Fruit fly (Drosophila melanogaster): ENCODE measurements around the gene Kcmf1.

Gene Kcmf1

dm6 chr3R:8984602-8985074 is 30.1 kb downstream of the Kcmf1 start, which contains the start of gene CG11970 (continued):
- TF ChIP-seq CG13894 (tag; optimal IDR thresholded peaks at IDR 0.05), result no peak
- no peak for TF ChIP-seq B-H2 (GFP tag; optimal IDR thresholded peaks at IDR 0.05)
- peak; percentile 71 for TF ChIP-seq Dll (GFP tag; IDR thresholded peaks at IDR 0.05; ENCODE audit: partially characterized antibody)
- peak; percentile 29; the same call in 1 of the 2 replicates for TF ChIP-seq CG3847 (GFP tag; IDR thresholded peaks at IDR 0.05)
- TF ChIP-seq CG4617 (GFP tag; optimal IDR thresholded peaks at IDR 0.05; ENCODE audit: borderline replicate concordance), result peak; percentile 69
- no peak for TF ChIP-seq HmgD (GFP tag; optimal IDR thresholded peaks at IDR 0.05)
- TF ChIP-seq Atf6 (GFP tag; IDR thresholded peaks at IDR 0.05), result no peak
- no peak for TF ChIP-seq CG12744 (GFP tag; optimal IDR thresholded peaks at IDR 0.05)
- TF ChIP-seq sens-2 (GFP tag; IDR thresholded peaks at IDR 0.05), result no peak
- TF ChIP-seq CG14710 (tag; optimal IDR thresholded peaks at IDR 0.05), result peak; percentile 55
- TF ChIP-seq CG14965 (GFP tag; optimal IDR thresholded peaks at IDR 0.05; ENCODE audit: borderline replicate concordance), result no peak
- no peak for TF ChIP-seq Oli (tag; optimal IDR thresholded peaks at IDR 0.05)
- peak; percentile 11 for TF ChIP-seq CG8924 (tag; optimal IDR thresholded peaks at IDR 0.05)
- TF ChIP-seq CG30431 (GFP tag; optimal IDR thresholded peaks at IDR 0.05), result no peak
- TF ChIP-seq CG6689 (GFP tag; IDR thresholded peaks at IDR 0.05), result peak; percentile 34; the same call in 1 of the 2 replicates
- peak; percentile 44 for TF ChIP-seq Nf-YC (tag; optimal IDR thresholded peaks at IDR 0.05)
- TF ChIP-seq fd96Cb (tag; optimal IDR thresholded peaks at IDR 0.05), result no peak
- no peak for TF ChIP-seq chinmo (GFP tag; IDR thresholded peaks at IDR 0.05; ENCODE audit: partially characterized antibody)
- TF ChIP-seq Gsc (GFP tag; IDR thresholded peaks at IDR 0.05), result no peak
- TF ChIP-seq ind (GFP tag; optimal IDR thresholded peaks at IDR 0.05), result peak; percentile 55
- TF ChIP-seq CG4730 (GFP tag; IDR thresholded peaks at IDR 0.05), result no peak
- no peak for TF ChIP-seq tna (GFP tag; IDR thresholded peaks at IDR 0.05; ENCODE audit: partially characterized antibody)
- no peak for TF ChIP-seq CkIIα-i1 (GFP tag; IDR thresholded peaks at IDR 0.05)
- no peak for TF ChIP-seq CG10462 (GFP tag; optimal IDR thresholded peaks at IDR 0.05)
- TF ChIP-seq wor (GFP tag; IDR thresholded peaks at IDR 0.05), result no peak
- TF ChIP-seq CG2202 (tag; optimal IDR thresholded peaks at IDR 0.05), result no peak
- TF ChIP-seq CG13296 (GFP tag; optimal IDR thresholded peaks at IDR 0.05), result no peak
- TF ChIP-seq gem (tag; optimal IDR thresholded peaks at IDR 0.05), result no peak
- no peak for TF ChIP-seq Neu2 (GFP tag; optimal IDR thresholded peaks at IDR 0.05; ENCODE audit: borderline replicate concordance)
- peak; percentile 17 for TF ChIP-seq CG10267 (tag; optimal IDR thresholded peaks at IDR 0.05)
- no peak for TF ChIP-seq az2 (GFP tag; optimal IDR thresholded peaks at IDR 0.05)
- no peak for TF ChIP-seq crol (GFP tag; IDR thresholded peaks at IDR 0.05)
- TF ChIP-seq h (optimal IDR thresholded peaks at IDR 0.05), result no peak
- TF ChIP-seq Eip74EF (GFP tag; optimal IDR thresholded peaks at IDR 0.05), result no peak
- no peak for TF ChIP-seq CG11696 (GFP tag; IDR thresholded peaks at IDR 0.05)
- TF ChIP-seq CG3407 (GFP tag; optimal IDR thresholded peaks at IDR 0.05), result no peak
- no peak for TF ChIP-seq Drgx (GFP tag; IDR thresholded peaks at IDR 0.05)
- TF ChIP-seq lmd (GFP tag; IDR thresholded peaks at IDR 0.05), result peak; percentile 9; the same call in 1 of the 2 replicates
- TF ChIP-seq tx (GFP tag; optimal IDR thresholded peaks at IDR 0.05), result no peak
- TF ChIP-seq CG15601 (tag; optimal IDR thresholded peaks at IDR 0.05), result no peak
- TF ChIP-seq CG12659 (GFP tag; optimal IDR thresholded peaks at IDR 0.05), result peak; percentile 30
- 0 out of 2 replicates have a peak, but pooled peaks have one; percentile 33 for TF ChIP-seq CG5953 (GFP tag; IDR thresholded peaks at IDR 0.05)
- TF ChIP-seq CG17186 (GFP tag; optimal IDR thresholded peaks at IDR 0.05), result no peak
- no peak for TF ChIP-seq gsb (GFP tag; IDR thresholded peaks at IDR 0.05)
- TF ChIP-seq Opbp (GFP tag; IDR thresholded peaks at IDR 0.05; ENCODE audit: partially characterized antibody), result peak; percentile 10; the same call in 1 of the 3 replicates
- no peak for TF ChIP-seq wdn (GFP tag; IDR thresholded peaks at IDR 0.05)
- TF ChIP-seq dimm (GFP tag; IDR thresholded peaks at IDR 0.05), result no peak
- TF ChIP-seq kay (GFP tag; optimal IDR thresholded peaks at IDR 0.05), result no peak
- peak; percentile 61 for TF ChIP-seq CG9215 (GFP tag; IDR thresholded peaks at IDR 0.05)
- TF ChIP-seq Bteb2 (GFP tag; optimal IDR thresholded peaks at IDR 0.05), result no peak
- peak; percentile 9 for TF ChIP-seq CG33213 (GFP tag; optimal IDR thresholded peaks at IDR 0.05)
